Worm (Caenorhabditis elegans): Measurements from ENCODE around the gene T19C3.6.

- no peak for TF ChIP-seq ama-1 (optimal IDR thresholded peaks at IDR 0.05)
- no peak for TF ChIP-seq tbx-37 (GFP tag; conservative IDR thresholded peaks at IDR 0.05)
- no peak for TF ChIP-seq ceh-36 (tag; optimal IDR thresholded peaks at IDR 0.05)
Observed at ce11 chrIII:587009-587408, 44.3 kb downstream of the T19C3.6 start, which contains the start of gene helq-1.
